Fruit fly (Drosophila melanogaster): ENCODE data around the gene Gr94a.

- TF ChIP-seq CG6683 (GFP tag; optimal IDR thresholded peaks at IDR 0.05) (no peak), CG14014 (GFP tag; IDR thresholded peaks at IDR 0.05) (no peak), dati (GFP tag; IDR thresholded peaks at IDR 0.05) (no peak), bbx (GFP tag; IDR thresholded peaks at IDR 0.05; ENCODE audit: partially characterized antibody) (no peak), CG17186 (GFP tag; optimal IDR thresholded peaks at IDR 0.05) (no peak), so (GFP tag; IDR thresholded peaks at IDR 0.05) (no peak), ems (GFP tag; optimal IDR thresholded peaks at IDR 0.05) (no peak), chinmo (GFP tag; IDR thresholded peaks at IDR 0.05; ENCODE audit: partially characterized antibody) (no peak), dan (GFP tag; IDR thresholded peaks at IDR 0.05) (no peak), bigmax (GFP tag; optimal IDR thresholded peaks at IDR 0.05) (no peak), pan (optimal IDR thresholded peaks at IDR 0.05) (no peak), pan (GFP tag; optimal IDR thresholded peaks at IDR 0.05 in 1 of 2, IDR thresholded peaks at IDR 0.05 in 1 of 2) (no peak), crol (GFP tag; IDR thresholded peaks at IDR 0.05) (no peak), Deaf1 (tag; optimal IDR thresholded peaks at IDR 0.05) (no peak), CG1024 (GFP tag; IDR thresholded peaks at IDR 0.05) (no peak)
Observed at dm6 chr3R:23056753-23057152, 5.3 kb downstream of the Gr94a start.

Data from whole organism, embryonic.